Worm (Caenorhabditis elegans): Measurements from ENCODE around the gene flp-24.
A peak's percentile ranks its signal among the peaks of the same experiment; 100 is the strongest.

flp-24 gene

ce11 chrIII:757981-758380, 33.1 kb downstream of the flp-24 start, which contains the start of gene T17H7.7:
Gene T17H7.7, minus strand, starts transcription at chrIII:758081.
- TF ChIP-seq bed-3 (GFP tag; optimal IDR thresholded peaks at IDR 0.05) (no peak), lin-32 (GFP tag; optimal IDR thresholded peaks at IDR 0.05) (no peak), sem-2 (GFP tag; optimal IDR thresholded peaks at IDR 0.05) (no peak)

ce11 chrIII:759675-760074, 34.8 kb downstream of the flp-24 start:
- TF ChIP-seq cnd-1 (tag; optimal IDR thresholded peaks at IDR 0.05): no peak
- no peak for TF ChIP-seq sptf-1 (tag; optimal IDR thresholded peaks at IDR 0.05)
- no peak for TF ChIP-seq ztf-11 (tag; optimal IDR thresholded peaks at IDR 0.05)
- no peak for TF ChIP-seq mls-2 (tag; optimal IDR thresholded peaks at IDR 0.05)
- TF ChIP-seq unc-120 (tag; optimal IDR thresholded peaks at IDR 0.05; ENCODE audit: poor library complexity, severe bottlenecking): no peak
- no peak for TF ChIP-seq elt-3 (tag; optimal IDR thresholded peaks at IDR 0.05)
- TF ChIP-seq nhr-237 (tag; optimal IDR thresholded peaks at IDR 0.05): no peak
- no peak for TF ChIP-seq unc-39 (tag; optimal IDR thresholded peaks at IDR 0.05)
- TF ChIP-seq hlh-1 (tag; optimal IDR thresholded peaks at IDR 0.05): no peak
- TF ChIP-seq blmp-1 (tag; optimal IDR thresholded peaks at IDR 0.05): no peak
- TF ChIP-seq lsy-2 (tag; optimal IDR thresholded peaks at IDR 0.05): no peak
- TF ChIP-seq M03D4.4 (tag; optimal IDR thresholded peaks at IDR 0.05): no peak
- TF ChIP-seq snpc-4 (tag; optimal IDR thresholded peaks at IDR 0.05): no peak
- no peak for TF ChIP-seq sem-2 (GFP tag; optimal IDR thresholded peaks at IDR 0.05)
- no peak for TF ChIP-seq flh-1 (GFP tag; optimal IDR thresholded peaks at IDR 0.05)

- no peak for TF ChIP-seq ces-1 (GFP tag; optimal IDR thresholded peaks at IDR 0.05)
- no peak for TF ChIP-seq sem-2 (GFP tag; optimal IDR thresholded peaks at IDR 0.05)
- TF ChIP-seq mls-2 (tag; optimal IDR thresholded peaks at IDR 0.05): no peak
- TF ChIP-seq ceh-83 (GFP tag; optimal IDR thresholded peaks at IDR 0.05): no peak
- TF ChIP-seq ceh-43 (GFP tag; optimal IDR thresholded peaks at IDR 0.05): no peak
- TF ChIP-seq unc-62 (GFP tag; optimal IDR thresholded peaks at IDR 0.05): no peak
- TF ChIP-seq mab-5 (tag; optimal IDR thresholded peaks at IDR 0.05): no peak
- TF ChIP-seq nhr-2 (tag; optimal IDR thresholded peaks at IDR 0.05): no peak
- TF ChIP-seq mep-1 (tag; optimal IDR thresholded peaks at IDR 0.05): no peak
- TF ChIP-seq tbx-8 (GFP tag; optimal IDR thresholded peaks at IDR 0.05): no peak
- no peak for TF ChIP-seq pha-4 (tag; optimal IDR thresholded peaks at IDR 0.05)
- TF ChIP-seq elt-1 (tag; optimal IDR thresholded peaks at IDR 0.05; ENCODE audit: borderline replicate concordance, insufficient read depth): no peak
- TF ChIP-seq flh-1 (GFP tag; optimal IDR thresholded peaks at IDR 0.05): no peak
Observed at ce11 chrIII:761476-761875, 36.6 kb downstream of the flp-24 start, which contains the start of gene nlp-52. Gene nlp-52, plus strand, starts transcription at chrIII:761776.

ce11 chrIII:762508-762907, 37.6 kb downstream of the flp-24 start:
- TF ChIP-seq nhr-12 (tag; optimal IDR thresholded peaks at IDR 0.05): no peak
- no peak for TF ChIP-seq hlh-1 (tag; optimal IDR thresholded peaks at IDR 0.05)
- no peak for TF ChIP-seq ceh-43 (GFP tag; optimal IDR thresholded peaks at IDR 0.05)
- no peak for TF ChIP-seq flh-1 (GFP tag; optimal IDR thresholded peaks at IDR 0.05)
- no peak for TF ChIP-seq ztf-11 (tag; optimal IDR thresholded peaks at IDR 0.05)
- TF ChIP-seq tbx-8 (GFP tag; optimal IDR thresholded peaks at IDR 0.05): no peak
- TF ChIP-seq sem-2 (GFP tag; optimal IDR thresholded peaks at IDR 0.05): no peak
- TF ChIP-seq nhr-2 (tag; optimal IDR thresholded peaks at IDR 0.05): no peak
- TF ChIP-seq nhr-28 (tag; optimal IDR thresholded peaks at IDR 0.05): no peak
- no peak for TF ChIP-seq mep-1 (tag; optimal IDR thresholded peaks at IDR 0.05)
- no peak for TF ChIP-seq drap-1 (GFP tag; optimal IDR thresholded peaks at IDR 0.05)
- TF ChIP-seq M03D4.4 (tag; optimal IDR thresholded peaks at IDR 0.05): no peak
- no peak for TF ChIP-seq lin-13 (tag; optimal IDR thresholded peaks at IDR 0.05)

- no peak for TF ChIP-seq nhr-237 (tag; optimal IDR thresholded peaks at IDR 0.05)
- peak; percentile 62 for TF ChIP-seq ces-1 (GFP tag; optimal IDR thresholded peaks at IDR 0.05)
Observed at ce11 chrIII:764404-764803, 39.5 kb downstream of the flp-24 start.

- TF ChIP-seq ztf-11 (tag; optimal IDR thresholded peaks at IDR 0.05) (no peak), nhr-12 (tag; optimal IDR thresholded peaks at IDR 0.05) (no peak), lin-32 (GFP tag; optimal IDR thresholded peaks at IDR 0.05) (no peak), ceh-39 (tag; optimal IDR thresholded peaks at IDR 0.05) (no peak), unc-62 (GFP tag; optimal IDR thresholded peaks at IDR 0.05) (no peak), lsy-2 (tag; optimal IDR thresholded peaks at IDR 0.05) (no peak), nhr-28 (tag; optimal IDR thresholded peaks at IDR 0.05) (no peak), snpc-4 (tag; optimal IDR thresholded peaks at IDR 0.05) (no peak), ham-2 (GFP tag; optimal IDR thresholded peaks at IDR 0.05) (no peak), M03D4.4 (tag; optimal IDR thresholded peaks at IDR 0.05) (no peak)
Observed at ce11 chrIII:764884-765283, 40.0 kb downstream of the flp-24 start, which contains the start of gene ptl-1. Gene ptl-1, plus strand, starts transcription at chrIII:765184.
